Fruit fly (Drosophila melanogaster): Measurements from ENCODE around the gene Miro.

The Miro gene

DNA sequence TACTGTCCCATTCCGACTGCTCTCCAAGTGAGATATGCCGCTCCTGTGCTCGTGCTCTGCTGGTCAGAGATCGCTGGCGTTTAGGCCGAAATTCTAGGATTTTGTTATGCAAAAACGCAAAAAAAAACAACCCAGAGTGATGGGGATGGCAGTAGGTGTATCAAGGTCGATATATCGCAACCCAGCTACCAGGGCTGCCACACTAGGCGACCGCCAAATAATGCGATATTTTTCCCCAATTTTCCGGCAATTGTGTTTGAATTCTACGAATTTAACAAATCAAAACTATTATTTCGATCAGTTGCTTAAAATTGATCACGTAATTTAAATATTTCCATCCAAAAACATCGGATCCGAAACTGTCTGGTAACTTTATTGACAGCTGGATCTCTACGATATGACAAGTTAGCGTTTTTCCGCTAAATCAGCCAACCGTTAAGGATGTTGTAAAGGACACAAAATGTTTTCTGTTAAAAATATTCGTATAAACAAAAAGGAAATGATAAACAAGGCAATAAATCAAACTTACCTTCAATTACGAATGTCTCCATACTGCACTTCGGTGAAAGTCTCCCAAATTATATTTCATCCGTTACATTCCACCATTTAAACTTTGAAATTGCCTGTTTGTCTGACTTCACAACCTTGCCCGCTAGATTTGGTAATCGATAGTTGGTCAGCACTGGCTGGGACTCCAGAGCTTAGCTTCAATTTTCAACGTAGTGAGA lies 945 bp downstream of the Miro start, which contains the start of gene spas (continued):
- TF ChIP-seq Ptx1 (GFP tag; IDR thresholded peaks at IDR 0.05) (peak; percentile 81), vnd (GFP tag; IDR thresholded peaks at IDR 0.05; ENCODE audit: partially characterized antibody) (peak; percentile 96), CG4282 (GFP tag; optimal IDR thresholded peaks at IDR 0.05) (no peak), chif (GFP tag; optimal IDR thresholded peaks at IDR 0.05) (peak; percentile 24 to 70), CG9797 (GFP tag; optimal IDR thresholded peaks at IDR 0.05) (peak; percentile 40), CG13287 (GFP tag; IDR thresholded peaks at IDR 0.05; ENCODE audit: partially characterized antibody) (peak; percentile 90), Gsc (GFP tag; IDR thresholded peaks at IDR 0.05) (peak; percentile 49; the same call in 1 of the 2 replicates), crp (GFP tag; optimal IDR thresholded peaks at IDR 0.05) (peak in 1 of 2 experiments; percentile 81), CG10209 (GFP tag; optimal IDR thresholded peaks at IDR 0.05) (peak; percentile 55), ato (GFP tag; IDR thresholded peaks at IDR 0.05; ENCODE audit: partially characterized antibody) (peak; percentile 86), CG17328 (GFP tag; IDR thresholded peaks at IDR 0.05) (peak; percentile 79), shn (GFP tag; optimal IDR thresholded peaks at IDR 0.05) (peak; percentile 77), Oaz (GFP tag; IDR thresholded peaks at IDR 0.05) (peak; percentile 37), Dll (GFP tag; IDR thresholded peaks at IDR 0.05; ENCODE audit: partially characterized antibody) (peak; percentile 96), bsh (GFP tag; optimal IDR thresholded peaks at IDR 0.05) (peak in 1 of 2 experiments; percentile 66), CG12659 (GFP tag; optimal IDR thresholded peaks at IDR 0.05) (peak; percentile 62), run (tag; optimal IDR thresholded peaks at IDR 0.05) (no peak), Doc2 (GFP tag; IDR thresholded peaks at IDR 0.05) (no peak), wor (GFP tag; IDR thresholded peaks at IDR 0.05) (peak; percentile 52; the same call in 1 of the 2 replicates), cas (GFP tag; IDR thresholded peaks at IDR 0.05) (no peak), Atf6 (GFP tag; IDR thresholded peaks at IDR 0.05) (0 out of 2 replicates have a peak, but pooled peaks have one; percentile 5), CG43689 (GFP tag; IDR thresholded peaks at IDR 0.05) (no peak), da (GFP tag; optimal IDR thresholded peaks at IDR 0.05) (peak; percentile 65), z (GFP tag; IDR thresholded peaks at IDR 0.05) (no peak), CG14965 (GFP tag; optimal IDR thresholded peaks at IDR 0.05; ENCODE audit: borderline replicate concordance) (no peak), CG14441 (GFP tag; IDR thresholded peaks at IDR 0.05) (peak; percentile 74), Tbp (GFP tag; optimal IDR thresholded peaks at IDR 0.05) (no peak), wek (GFP tag; optimal IDR thresholded peaks at IDR 0.05) (no peak), CG34224 (GFP tag; IDR thresholded peaks at IDR 0.05; ENCODE audit: partially characterized antibody) (peak; percentile 86), CG18011 (GFP tag; optimal IDR thresholded peaks at IDR 0.05) (peak; percentile 25), CG18599 (GFP tag; optimal IDR thresholded peaks at IDR 0.05) (peak; percentile 44), CG5245 (GFP tag; optimal IDR thresholded peaks at IDR 0.05) (peak; percentile 22), CG4360 (GFP tag; IDR thresholded peaks at IDR 0.05) (no peak), so (GFP tag; IDR thresholded peaks at IDR 0.05) (no peak), pzg (GFP tag; optimal IDR thresholded peaks at IDR 0.05) (peak; percentile 68), Mad (GFP tag; optimal IDR thresholded peaks at IDR 0.05) (peak; percentile 74), dan (GFP tag; IDR thresholded peaks at IDR 0.05) (no peak), ash1 (GFP tag; optimal IDR thresholded peaks at IDR 0.05) (no peak), Sry-β (GFP tag; optimal IDR thresholded peaks at IDR 0.05) (peak; percentile 96), CG11723 (GFP tag; optimal IDR thresholded peaks at IDR 0.05) (no peak), Aef1 (GFP tag; IDR thresholded peaks at IDR 0.05) (peak; percentile 70), CG10321 (GFP tag; IDR thresholded peaks at IDR 0.05) (no peak)

Data from whole organism, embryonic.